Fruit fly (Drosophila melanogaster) whole organism, embryonic: Measurements from ENCODE around the gene CG42465.

Experiments
- Adf1 ChIP-seq: fragments of 200-800 bp; sonication (Bioruptor generic); IDR thresholded peaks from 2 replicates; pipeline ENCODE4 v1.3.6; 2022; ENCODE audit warnings: missing biosample characterization, missing genetic modification characterization
- Antp ChIP-seq: fragments of 200-800 bp; sonication (Bioruptor generic); optimal IDR thresholded peaks from 3 replicates; lab custom pipeline; 2016; ENCODE audit warnings: missing biosample characterization, missing genetic modification characterization
- Asciz ChIP-seq: fragments of 200-800 bp; sonication (Bioruptor generic); optimal IDR thresholded peaks from 2 replicates; lab custom pipeline; 2017; ENCODE audit warnings: missing biosample characterization, mild to moderate bottlenecking, missing genetic modification characterization, missing genetic modification reagents
- Atf3 ChIP-seq: fragments of 200-800 bp; sonication (Bioruptor generic); optimal IDR thresholded peaks from 3 replicates; lab custom pipeline; 2016; ENCODE audit warnings: missing biosample characterization, missing genetic modification characterization
- BEAF-32 ChIP-seq: fragments of 200-800 bp; sonication (Bioruptor generic); optimal IDR thresholded peaks from 3 replicates; lab custom pipeline; 2017; ENCODE audit warnings: missing biosample characterization, missing genetic modification characterization, mild to moderate bottlenecking, moderate library complexity, missing genetic modification reagents
- Bgb ChIP-seq: fragments of 200-800 bp; sonication (Bioruptor generic); IDR thresholded peaks from 2 replicates; pipeline ENCODE4 v1.3.6; 2022; ENCODE audit warnings: missing biosample characterization, missing genetic modification characterization; ENCODE audit not compliant: partially characterized antibody
- CG10147 ChIP-seq: fragments of 200-800 bp; sonication (Bioruptor generic); optimal IDR thresholded peaks from 2 replicates; lab custom pipeline; 2019; ENCODE audit warnings: missing biosample characterization, mild to moderate bottlenecking, missing genetic modification characterization, moderate library complexity
- CG13287 ChIP-seq: fragments of 200-800 bp; sonication (Bioruptor generic); IDR thresholded peaks from 2 replicates; pipeline ENCODE4 v1.3.6; 2022; ENCODE audit warnings: missing biosample characterization, missing genetic modification characterization; ENCODE audit not compliant: partially characterized antibody
- CG13624 ChIP-seq: fragments of 200-800 bp; sonication (Bioruptor generic); optimal IDR thresholded peaks from 2 replicates; lab custom pipeline; 2016; ENCODE audit warnings: missing biosample characterization, missing genetic modification characterization
- CG1529 ChIP-seq: fragments of 200-800 bp; sonication (Bioruptor generic); optimal IDR thresholded peaks from 3 replicates; lab custom pipeline; 2018; ENCODE audit warnings: missing biosample characterization, missing genetic modification characterization
- CG18262 ChIP-seq: fragments of 200-800 bp; optimal IDR thresholded peaks from 3 replicates; lab custom pipeline; 2019; ENCODE audit warnings: missing biosample characterization, mild to moderate bottlenecking, missing genetic modification characterization, moderate library complexity
- CG30403 ChIP-seq: fragments of 200-800 bp; sonication (Bioruptor generic); optimal IDR thresholded peaks from 3 replicates; lab custom pipeline; 2016; ENCODE audit warnings: missing biosample characterization, missing genetic modification characterization
- CG30431 ChIP-seq: fragments of 200-800 bp; sonication (Bioruptor generic); optimal IDR thresholded peaks from 2 replicates; lab custom pipeline; 2017; ENCODE audit warnings: missing biosample characterization, missing genetic modification characterization
- CG31441 ChIP-seq: fragments of 200-800 bp; sonication (Bioruptor generic); IDR thresholded peaks from 2 replicates; pipeline ENCODE4 v1.3.6; 2022; ENCODE audit warnings: missing biosample characterization, missing genetic modification characterization
- CG4707 ChIP-seq: fragments of 200-800 bp; sonication (Bioruptor generic); optimal IDR thresholded peaks from 2 replicates; lab custom pipeline; 2018; ENCODE audit warnings: missing biosample characterization, mild to moderate bottlenecking, missing genetic modification characterization, moderate library complexity
- CG6813 ChIP-seq: fragments of 200-800 bp; sonication (Bioruptor generic); optimal IDR thresholded peaks from 2 replicates; lab custom pipeline; 2017; ENCODE audit warnings: missing biosample characterization, missing genetic modification characterization, mild to moderate bottlenecking, moderate library complexity, missing genetic modification reagents
- CG8359 ChIP-seq: fragments of 200-800 bp; sonication (Bioruptor generic); optimal IDR thresholded peaks from 2 replicates; lab custom pipeline; 2017; ENCODE audit warnings: missing biosample characterization, mild to moderate bottlenecking, missing genetic modification characterization, borderline replicate concordance
- Doc3 ChIP-seq: fragments of 200-800 bp; sonication (Bioruptor generic); IDR thresholded peaks from 3 replicates; pipeline ENCODE4 v1.3.6; 2022; ENCODE audit warnings: missing biosample characterization, missing genetic modification characterization; ENCODE audit not compliant: partially characterized antibody
- Hey ChIP-seq: fragments of 200-800 bp; sonication (Bioruptor generic); optimal IDR thresholded peaks from 3 replicates; lab custom pipeline; 2018; ENCODE audit warnings: missing biosample characterization, mild to moderate bottlenecking, missing genetic modification characterization
- Hsf ChIP-seq: fragments of 200-800 bp; sonication (Bioruptor generic); optimal IDR thresholded peaks from 3 replicates; lab custom pipeline; 2016; ENCODE audit warnings: missing biosample characterization, missing genetic modification characterization
- Lhr ChIP-seq: fragments of 200-800 bp; sonication (Bioruptor generic); optimal IDR thresholded peaks from 3 replicates; lab custom pipeline; 2017; ENCODE audit warnings: mild to moderate bottlenecking, missing biosample characterization, missing genetic modification reagents, missing genetic modification characterization
- Mad ChIP-seq: fragments of 200-800 bp; sonication (Bioruptor generic); optimal IDR thresholded peaks from 2 replicates; lab custom pipeline; 2016; ENCODE audit warnings: missing biosample characterization, missing genetic modification characterization
- Myb ChIP-seq: fragments of 200-800 bp; sonication (Bioruptor generic); optimal IDR thresholded peaks from 2 replicates; lab custom pipeline; 2016; ENCODE audit warnings: missing biosample characterization, missing genetic modification characterization
- Pdp1 ChIP-seq, 2 experiments: fragments of 200-800 bp; sonication (Bioruptor generic); optimal IDR thresholded peaks; 3 replicates each; lab custom pipeline; 2016; ENCODE audit warnings: missing biosample characterization in 2 of 2, missing genetic modification characterization in 2 of 2, mild to moderate bottlenecking in 1 of 2, moderate library complexity in 1 of 2
- Rx ChIP-seq: fragments of 200-800 bp; sonication (Bioruptor generic); IDR thresholded peaks from 2 replicates; pipeline ENCODE4 v1.3.6; 2022; ENCODE audit warnings: missing biosample characterization, missing genetic modification characterization
- Xrp1 ChIP-seq: fragments of 200-800 bp; sonication (Bioruptor generic); IDR thresholded peaks from 2 replicates; pipeline ENCODE4 v1.3.6; 2022; ENCODE audit warnings: missing biosample characterization, missing genetic modification characterization
- YL-1 ChIP-seq: fragments of 200-800 bp; sonication (Bioruptor generic); optimal IDR thresholded peaks from 3 replicates; lab custom pipeline; 2017; ENCODE audit warnings: missing biosample characterization, mild to moderate bottlenecking, missing genetic modification characterization
- al ChIP-seq: fragments of 200-800 bp; sonication (Bioruptor generic); IDR thresholded peaks from 2 replicates; pipeline ENCODE4 v1.3.6; 2022; ENCODE audit warnings: missing biosample characterization, missing genetic modification characterization
- bbx ChIP-seq: fragments of 200-800 bp; sonication (Bioruptor generic); IDR thresholded peaks from 2 replicates; pipeline ENCODE4 v1.3.6; 2022; ENCODE audit warnings: missing biosample characterization, missing genetic modification characterization; ENCODE audit not compliant: partially characterized antibody
- bowl ChIP-seq: fragments of 200-800 bp; sonication (Bioruptor generic); IDR thresholded peaks from 2 replicates; pipeline ENCODE4 v1.3.6; 2022; ENCODE audit warnings: missing biosample characterization, missing genetic modification characterization
- chinmo ChIP-seq: fragments of 200-800 bp; sonication (Bioruptor generic); IDR thresholded peaks from 4 replicates; pipeline ENCODE4 v1.3.6; 2022; ENCODE audit warnings: missing biosample characterization, missing genetic modification characterization; ENCODE audit not compliant: partially characterized antibody
- chm ChIP-seq: fragments of 200-800 bp; sonication (Bioruptor generic); IDR thresholded peaks from 2 replicates; pipeline ENCODE4 v1.3.6; 2022; ENCODE audit warnings: missing biosample characterization, missing genetic modification characterization
- emc ChIP-seq: fragments of 200-800 bp; sonication (Bioruptor generic); optimal IDR thresholded peaks from 2 replicates; lab custom pipeline; 2016; ENCODE audit warnings: missing biosample characterization, missing genetic modification characterization
- en ChIP-seq: fragments of 200-800 bp; sonication (Bioruptor generic); optimal IDR thresholded peaks from 2 replicates; lab custom pipeline; 2016; ENCODE audit warnings: missing biosample characterization, missing genetic modification characterization
- fd64A ChIP-seq: fragments of 200-800 bp; sonication (Bioruptor generic); optimal IDR thresholded peaks from 3 replicates; lab custom pipeline; 2018; ENCODE audit warnings: missing biosample characterization, mild to moderate bottlenecking, missing genetic modification characterization
- kah ChIP-seq: fragments of 200-800 bp; sonication (Bioruptor generic); optimal IDR thresholded peaks from 2 replicates; lab custom pipeline; 2018; ENCODE audit warnings: missing biosample characterization, mild to moderate bottlenecking, missing genetic modification characterization
- lola ChIP-seq, 3 experiments: fragments of >200 bp in 2 of 3; fragments of 200-800 bp in 1 of 3; sonication (Bioruptor generic) in 1 of 3; optimal IDR thresholded peaks; 2 replicates each; lab custom pipeline; 2017 to 2019; ENCODE audit warnings: missing biosample characterization in 3 of 3, missing genetic modification characterization in 3 of 3, mild to moderate bottlenecking in 1 of 3, moderate library complexity in 1 of 3
- prd ChIP-seq, 3 experiments: fragments of >200 bp in 2 of 3; fragments of 200-800 bp in 1 of 3; sonication (Bioruptor generic) in 1 of 3; optimal IDR thresholded peaks in 2 of 3; IDR thresholded peaks in 1 of 3; 2 replicates in 2 of 3; 3 replicates in 1 of 3; pipeline versions ENCODE4 v1.3.6 to Lab custom; 2017 to 2022; ENCODE audit warnings: missing biosample characterization in 1 of 3, missing genetic modification characterization in 1 of 3
- sens ChIP-seq: fragments of 200-800 bp; sonication (Bioruptor generic); peaks from one replicate; lab custom pipeline; 2016; ENCODE audit warnings: missing biosample characterization, missing genetic modification characterization
- sens-2 ChIP-seq: fragments of 200-800 bp; sonication (Bioruptor generic); IDR thresholded peaks from 2 replicates; pipeline ENCODE4 v1.3.6; 2022; ENCODE audit warnings: missing biosample characterization, missing genetic modification characterization
- sob ChIP-seq: fragments of 200-800 bp; sonication (Bioruptor generic); IDR thresholded peaks from 2 replicates; pipeline ENCODE4 v1.3.6; 2022; ENCODE audit warnings: missing biosample characterization, missing genetic modification characterization
- sr ChIP-seq: fragments of 200-800 bp; sonication (Bioruptor generic); IDR thresholded peaks from 3 replicates; pipeline ENCODE4 v1.3.6; 2022; ENCODE audit warnings: missing biosample characterization, missing genetic modification characterization
- tll ChIP-seq, 2 experiments: fragments of 200-800 bp in 1 of 2; fragments of >200 bp in 1 of 2; sonication (Bioruptor generic) in 1 of 2; optimal IDR thresholded peaks; 2 replicates each; lab custom pipeline; 2017 to 2019; ENCODE audit warnings: missing biosample characterization in 2 of 2, missing genetic modification characterization in 2 of 2, mild to moderate bottlenecking in 1 of 2, moderate library complexity in 1 of 2
- trh ChIP-seq: fragments of 200-800 bp; sonication (Bioruptor generic); optimal IDR thresholded peaks from 2 replicates; lab custom pipeline; 2016; ENCODE audit warnings: missing biosample characterization, missing genetic modification characterization
- ttk ChIP-seq: fragments of 200-800 bp; sonication (Bioruptor generic); IDR thresholded peaks from 2 replicates; pipeline ENCODE4 v2.1.2; 2022; ENCODE audit warnings: missing biosample characterization, missing genetic modification characterization
- vvl ChIP-seq: fragments of 200-800 bp; sonication (Bioruptor generic); IDR thresholded peaks from 2 replicates; pipeline ENCODE4 v1.3.6; 2022; ENCODE audit warnings: missing biosample characterization, missing genetic modification characterization
- wor ChIP-seq: fragments of 200-800 bp; sonication (Bioruptor generic); IDR thresholded peaks from 2 replicates; pipeline ENCODE4 v1.3.6; 2022; ENCODE audit warnings: missing biosample characterization, missing genetic modification characterization

CG42465 gene

DNA sequence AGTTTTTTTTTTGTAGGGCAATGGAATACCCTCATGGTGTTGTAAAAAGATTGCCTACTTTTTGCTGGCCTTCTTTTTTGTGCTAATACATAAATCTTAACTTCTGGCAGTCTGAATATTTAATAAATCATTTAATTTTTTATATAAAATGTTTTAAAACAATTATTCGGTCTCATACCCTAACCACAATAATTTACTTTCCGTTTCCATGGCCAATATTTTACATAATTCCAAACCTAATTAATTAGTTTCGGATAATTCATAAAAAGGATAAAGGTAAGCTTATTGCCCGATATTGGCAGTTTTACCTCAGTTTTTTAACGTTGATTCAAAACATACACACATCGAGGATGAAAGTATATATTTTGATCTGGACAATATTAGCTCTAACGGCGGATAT lies at the start of gene CG42465:
TSS of gene CG42465 (plus strand) at position 301 of the 400 bp plus-strand sequence.
- TF ChIP-seq Adf1 (no peak), tll (GFP tag; optimal IDR thresholded peaks at IDR 0.05; lab: Kevin White, UChicago) (no peak), en (GFP tag; lab: Kevin White, UChicago) (no peak), Hsf (no peak), CG13624 (GFP tag; lab: Kevin White, UChicago) (no peak), sens-2 (GFP tag; lab: Robert Waterston, UW) (no peak), Hey (tag; lab: Kevin White, UChicago) (no peak), CG30431 (no peak), sens (GFP tag; lab: Kevin White, UChicago) (no peak), Xrp1 (no peak), lola (GFP tag; optimal IDR thresholded peaks at IDR 0.05; lab: Kevin White, UChicago) (no peak), CG8359 (GFP tag; lab: Kevin White, UChicago) (no peak), ttk (GFP tag; lab: Robert Waterston, UW) (no peak), wor (no peak)

DNA sequence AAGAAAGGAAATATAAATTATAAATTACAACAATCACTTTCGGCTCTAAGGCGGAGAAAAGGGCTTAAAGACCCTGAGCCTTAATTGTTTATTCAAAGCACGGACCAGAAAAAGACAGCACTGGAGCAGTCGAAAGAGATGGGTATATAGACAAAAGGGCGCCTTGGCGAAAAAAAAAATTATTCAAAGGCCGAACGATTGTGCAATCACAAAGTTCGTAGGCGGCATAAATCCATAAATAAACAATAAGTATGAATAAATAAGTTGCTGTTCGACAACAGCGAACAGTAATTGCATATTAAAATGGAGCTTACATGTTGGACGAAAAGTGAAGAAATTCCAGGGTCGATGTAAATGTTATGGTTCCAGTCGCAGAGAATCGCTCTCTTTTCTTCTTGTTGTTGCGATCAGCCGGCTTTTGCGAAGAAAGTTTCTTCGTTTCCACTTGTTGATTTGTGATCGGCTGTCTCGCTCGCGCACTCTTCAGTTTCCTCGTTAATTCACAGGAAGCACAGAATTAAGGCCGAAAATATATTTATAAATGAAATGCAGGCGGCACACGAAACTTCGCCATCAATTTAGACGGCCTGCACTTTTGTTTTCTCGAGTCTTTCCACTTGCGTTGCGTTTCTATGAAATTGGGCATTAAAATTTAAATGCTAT lies 44.9 kb upstream of the CG42465 start:
- TF ChIP-seq kah (GFP tag; lab: Kevin White, UChicago) (peak; percentile 97), vvl (GFP tag; lab: Robert Waterston, UW) (peak; percentile 75; the same call in 1 of the 2 replicates), Pdp1 (GFP tag; optimal IDR thresholded peaks at IDR 0.05; lab: Kevin White, UChicago) (peak in 1 of 2 experiments; percentile 77), Atf3 (GFP tag; lab: Kevin White, UChicago) (no peak), emc (GFP tag; lab: Kevin White, UChicago) (no peak), bbx (GFP tag; lab: Robert Waterston, UW) (no peak), Rx (GFP tag; lab: Robert Waterston, UW) (no peak), sr (peak; percentile 35; the same call in 1 of the 3 replicates), Mad (GFP tag; lab: Kevin White, UChicago) (no peak), wor (no peak), al (GFP tag; lab: Robert Waterston, UW) (no peak), CG13287 (GFP tag; lab: Robert Waterston, UW) (no peak), chinmo (GFP tag; lab: Robert Waterston, UW) (0 out of 4 replicates have a peak, but pooled peaks have one; percentile 25), trh (no peak), Antp (no peak), CG18262 (tag; lab: Kevin White, UChicago) (no peak), Doc3 (GFP tag; lab: Robert Waterston, UW) (no peak), Bgb (GFP tag; lab: Robert Waterston, UW) (no peak), Lhr (GFP tag; lab: Kevin White, UChicago) (no peak)

DNA sequence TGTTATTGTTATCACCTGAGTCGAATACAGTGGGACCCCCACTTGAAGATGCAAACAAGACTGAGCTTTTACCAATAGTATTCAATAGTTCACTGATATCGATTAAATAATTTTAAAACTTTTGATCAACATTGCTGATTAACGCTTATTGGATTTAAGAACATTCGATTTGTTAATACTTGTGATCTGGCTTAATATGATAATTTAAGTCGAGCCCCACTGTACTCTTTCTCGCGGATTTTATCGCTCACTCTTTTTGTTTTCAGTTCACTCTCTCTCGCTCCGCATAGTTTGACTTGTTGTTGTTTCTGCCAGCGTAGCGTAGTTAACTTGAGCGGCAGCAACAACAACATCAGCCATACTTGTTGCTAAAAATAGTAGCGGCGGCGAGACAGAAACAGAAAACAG lies 44.3 kb upstream of the CG42465 start:
- TF ChIP-seq CG6813 (GFP tag; lab: Kevin White, UChicago): peak; percentile 98
- TF ChIP-seq CG10147 (GFP tag; lab: Kevin White, UChicago): peak; percentile 98
- TF ChIP-seq CG1529 (GFP tag; lab: Kevin White, UChicago): peak; percentile 99
- peak; percentile 92 for TF ChIP-seq Hey (tag; lab: Kevin White, UChicago)
- TF ChIP-seq Asciz: peak; percentile 98
- peak; percentile 91 for TF ChIP-seq YL-1 (GFP tag; lab: Kevin White, UChicago)
- peak; percentile 98 for TF ChIP-seq sob (GFP tag; lab: Robert Waterston, UW)
- TF ChIP-seq trh: peak; percentile 87
- TF ChIP-seq prd (optimal IDR thresholded peaks at IDR 0.05; lab: Kevin White, UChicago): no peak
- TF ChIP-seq prd (GFP tag; IDR thresholded peaks at IDR 0.05; lab: Robert Waterston, UW): peak; percentile 98
- peak; percentile 98 for TF ChIP-seq CG30403 (GFP tag; lab: Kevin White, UChicago)
- peak; percentile 98 for TF ChIP-seq CG4707 (GFP tag; lab: Kevin White, UChicago)
- TF ChIP-seq BEAF-32 (GFP tag; lab: Kevin White, UChicago): peak; percentile 24
- peak; percentile 95 for TF ChIP-seq CG31441 (GFP tag; lab: Robert Waterston, UW)
- peak; percentile 95 for TF ChIP-seq bowl
- TF ChIP-seq Myb (GFP tag; lab: Kevin White, UChicago): peak; percentile 91
- peak; percentile 98 for TF ChIP-seq fd64A
- peak; percentile 99 for TF ChIP-seq chm (GFP tag; lab: Robert Waterston, UW)
